Worm (Caenorhabditis elegans) whole organism, L1 larva: Measurements from ENCODE around the gene mxl-2.

Source experiments
- Y116A8C.19 ChIP-seq: sonication (generic microtip); optimal IDR thresholded peaks from 2 replicates; lab custom pipeline; 2016; ENCODE audit warnings: missing compliant biosample characterization, missing genetic modification characterization, borderline replicate concordance
- aha-1 ChIP-seq: fragments of 150-350 bp; optimal IDR thresholded peaks from 2 replicates; lab custom pipeline; 2014; ENCODE audit warnings: missing biosample characterization, missing genetic modification characterization
- alr-1 ChIP-seq: fragments of 200-800 bp; sonication (Bioruptor generic); optimal IDR thresholded peaks from 2 replicates; lab custom pipeline; 2018; ENCODE audit warnings: borderline replicate concordance, mild to moderate bottlenecking, missing genetic modification characterization, missing compliant biosample characterization
- ceh-63 ChIP-seq: fragments of 200-800 bp; sonication (Bioruptor generic); optimal IDR thresholded peaks from 2 replicates; lab custom pipeline; 2018; ENCODE audit warnings: mild to moderate bottlenecking, missing genetic modification characterization, missing compliant biosample characterization
- ces-1 ChIP-seq: fragments of 150-350 bp; optimal IDR thresholded peaks from 2 replicates; lab custom pipeline; 2014; ENCODE audit warnings: missing biosample characterization, missing genetic modification reagents, missing genetic modification characterization
- dpl-1 ChIP-seq, 3 experiments: fragments of 150-350 bp in 2 of 3; sonication (generic microtip) in 1 of 3; optimal IDR thresholded peaks; 2 replicates each; lab custom pipeline; 2014 to 2017; ENCODE audit warnings: missing biosample characterization in 3 of 3, missing genetic modification characterization in 3 of 3, missing genetic modification reagents in 3 of 3
- dsc-1 ChIP-seq: sonication (generic microtip); optimal IDR thresholded peaks from 2 replicates; lab custom pipeline; 2016; ENCODE audit warnings: mild to moderate bottlenecking, missing genetic modification characterization, missing compliant biosample characterization
- egl-27 ChIP-seq, 2 experiments: fragments of 150-350 bp in 1 of 2; sonication (generic microtip); optimal IDR thresholded peaks; 3 replicates each; lab custom pipeline; 2017 to 2018; ENCODE audit warnings: missing biosample characterization in 2 of 2, missing genetic modification characterization in 2 of 2, missing genetic modification reagents in 2 of 2
- elt-3 ChIP-seq, 6 experiments: fragments of 150-350 bp in 1 of 6; sonication (generic microtip); optimal IDR thresholded peaks; 2 replicates each; lab custom pipeline; 2017 to 2018; ENCODE audit warnings: missing biosample characterization in 6 of 6, missing genetic modification characterization in 6 of 6, inconsistent platforms in 1 of 6
- fkh-10 ChIP-seq: sonication (generic microtip); optimal IDR thresholded peaks from 2 replicates; lab custom pipeline; 2017; ENCODE audit warnings: missing biosample characterization, missing genetic modification reagents, missing genetic modification characterization
- fkh-4 ChIP-seq: sonication (generic microtip); optimal IDR thresholded peaks from 2 replicates; lab custom pipeline; 2016; ENCODE audit warnings: missing compliant biosample characterization, missing genetic modification characterization, borderline replicate concordance
- fkh-8 ChIP-seq: sonication (generic microtip); optimal IDR thresholded peaks from 2 replicates; lab custom pipeline; 2016; ENCODE audit warnings: mild to moderate bottlenecking, missing genetic modification characterization, missing compliant biosample characterization
- fos-1 ChIP-seq: fragments of 150-350 bp; optimal IDR thresholded peaks from 2 replicates; lab custom pipeline; 2014; ENCODE audit warnings: missing biosample characterization, missing genetic modification characterization
- grh-1 ChIP-seq: fragments of 200-800 bp; sonication (Bioruptor generic); IDR thresholded peaks from 2 replicates; pipeline ENCODE4 v1.3.6; 2022; ENCODE audit warnings: missing genetic modification reagents, missing genetic modification characterization, missing compliant biosample characterization
- hlh-4 ChIP-seq: sonication (generic microtip); optimal IDR thresholded peaks from 2 replicates; lab custom pipeline; 2016; ENCODE audit warnings: mild to moderate bottlenecking, missing genetic modification characterization, missing compliant biosample characterization
- irx-1 ChIP-seq: sonication (generic microtip); optimal IDR thresholded peaks from 2 replicates; lab custom pipeline; 2016; ENCODE audit warnings: missing genetic modification characterization, missing compliant biosample characterization
- lin-13 ChIP-seq: fragments of 150-350 bp; optimal IDR thresholded peaks from 2 replicates; lab custom pipeline; 2014; ENCODE audit warnings: missing biosample characterization, missing genetic modification reagents, missing genetic modification characterization
- lir-3 ChIP-seq: sonication (generic microtip); optimal IDR thresholded peaks from 2 replicates; lab custom pipeline; 2016; ENCODE audit warnings: mild to moderate bottlenecking, missing genetic modification characterization, moderate library complexity, missing compliant biosample characterization; ENCODE audit not compliant: poor library complexity
- lsy-2 ChIP-seq, 2 experiments: fragments of 150-350 bp; optimal IDR thresholded peaks; 2 replicates each; lab custom pipeline; 2014; ENCODE audit warnings: missing biosample characterization in 2 of 2, missing genetic modification characterization in 2 of 2
- mab-9 ChIP-seq: fragments of 200-800 bp; sonication (Bioruptor generic); IDR thresholded peaks from 2 replicates; pipeline ENCODE4 v1.3.6; 2022; ENCODE audit warnings: missing genetic modification reagents, missing genetic modification characterization, missing compliant biosample characterization
- nhr-12 ChIP-seq: sonication (generic microtip); optimal IDR thresholded peaks from 2 replicates; lab custom pipeline; 2017; ENCODE audit warnings: missing biosample characterization, missing genetic modification characterization
- nhr-19 ChIP-seq: fragments of 200-800 bp; sonication (Bioruptor generic); conservative IDR thresholded peaks from 2 replicates; pipeline ENCODE4 v1.3.6; 2022; ENCODE audit warnings: missing genetic modification characterization, missing compliant biosample characterization
- nhr-237 ChIP-seq: fragments of 150-350 bp; optimal IDR thresholded peaks from 2 replicates; lab custom pipeline; 2014; ENCODE audit warnings: missing biosample characterization, missing genetic modification characterization
- nhr-28 ChIP-seq: fragments of 150-350 bp; optimal IDR thresholded peaks from 2 replicates; lab custom pipeline; 2014; ENCODE audit warnings: missing biosample characterization, missing genetic modification characterization
- nhr-71 ChIP-seq: sonication (generic microtip); optimal IDR thresholded peaks from 2 replicates; lab custom pipeline; 2016; ENCODE audit warnings: mild to moderate bottlenecking, missing genetic modification characterization, moderate library complexity, missing compliant biosample characterization
- nhr-85 ChIP-seq: sonication (generic microtip); peaks from one replicate; lab custom pipeline; 2016; ENCODE audit warnings: missing genetic modification characterization, inconsistent platforms, missing compliant biosample characterization
- pag-3 ChIP-seq: sonication (generic microtip); optimal IDR thresholded peaks from 2 replicates; lab custom pipeline; 2017; ENCODE audit warnings: missing genetic modification characterization, mild to moderate bottlenecking, missing compliant biosample characterization, antibody characterized with exemption, borderline replicate concordance; ENCODE audit not compliant: insufficient read depth
- rnt-1 ChIP-seq: sonication (generic microtip); optimal IDR thresholded peaks from 2 replicates; lab custom pipeline; 2016; ENCODE audit warnings: mild to moderate bottlenecking, missing genetic modification characterization, moderate library complexity, missing compliant biosample characterization
- skn-1 ChIP-seq: fragments of 150-350 bp; optimal IDR thresholded peaks from 2 replicates; lab custom pipeline; 2014; ENCODE audit warnings: missing biosample characterization, missing genetic modification characterization
- snpc-4 ChIP-seq: fragments of 150-350 bp; optimal IDR thresholded peaks from 2 replicates; lab custom pipeline; 2014; ENCODE audit warnings: missing biosample characterization, missing genetic modification characterization
- sptf-1 ChIP-seq: fragments of 150-350 bp; optimal IDR thresholded peaks from 2 replicates; lab custom pipeline; 2014; ENCODE audit warnings: missing biosample characterization, missing genetic modification characterization
- tbx-2 ChIP-seq: sonication (generic microtip); optimal IDR thresholded peaks from 2 replicates; lab custom pipeline; 2016; ENCODE audit warnings: missing genetic modification characterization, missing compliant biosample characterization
- unc-30 ChIP-seq: sonication (generic microtip); optimal IDR thresholded peaks from 2 replicates; lab custom pipeline; 2017; ENCODE audit warnings: missing biosample characterization, missing genetic modification characterization
- unc-62 ChIP-seq: fragments of 150-350 bp; optimal IDR thresholded peaks from 2 replicates; lab custom pipeline; 2014; ENCODE audit warnings: missing biosample characterization, missing genetic modification reagents, missing genetic modification characterization
- unc-98 ChIP-seq: fragments of 200-800 bp; sonication (Bioruptor generic); IDR thresholded peaks from 2 replicates; pipeline ENCODE4 v1.3.6; 2022; ENCODE audit warnings: missing genetic modification characterization, missing compliant biosample characterization

mxl-2 gene

ce11 chrIII:164775-165174 is 23.2 kb downstream of the mxl-2 start, which contains the start of gene F40G9.8:
Gene F40G9.8, minus strand, starts transcription at chrIII:164875.
- TF ChIP-seq sptf-1 (tag; lab: Kevin White, UChicago) (no peak), nhr-237 (tag; lab: Kevin White, UChicago) (no peak), grh-1 (no peak), lsy-2 (tag; optimal IDR thresholded peaks at IDR 0.05; lab: Kevin White, UChicago) (no peak), lin-13 (GFP tag; lab: Kevin White, UChicago) (no peak), ceh-63 (no peak), elt-3 (tag; optimal IDR thresholded peaks at IDR 0.05; lab: Kevin White, UChicago) (no peak), snpc-4 (tag; lab: Kevin White, UChicago) (no peak), alr-1 (tag; lab: Kevin White, UChicago) (no peak), aha-1 (tag; lab: Kevin White, UChicago) (no peak), dpl-1 (GFP tag; optimal IDR thresholded peaks at IDR 0.05; lab: Kevin White, UChicago) (no peak), nhr-71 (tag; lab: Kevin White, UChicago) (no peak), nhr-12 (tag; lab: Kevin White, UChicago) (no peak)

DNA sequence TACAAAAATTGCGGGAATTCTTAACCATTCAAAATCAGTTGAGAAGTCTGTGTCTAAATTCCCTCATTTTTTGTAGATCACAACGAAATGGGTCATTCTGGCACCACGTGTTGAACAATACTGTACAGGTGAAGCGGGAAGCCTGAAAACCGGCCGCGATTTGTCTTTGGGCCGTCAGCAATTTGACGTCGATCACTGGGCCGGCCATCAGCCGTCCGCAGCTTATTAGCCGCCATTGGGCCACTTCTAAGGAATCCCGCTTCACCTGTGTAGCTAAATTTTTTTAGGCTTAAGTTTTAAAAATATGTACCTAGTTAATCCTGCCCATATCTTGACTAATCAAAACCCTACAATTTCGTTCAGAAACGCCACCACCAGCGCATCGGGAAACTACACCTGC is 28.3 kb downstream of the mxl-2 start:
- no peak for TF ChIP-seq egl-27 (tag; optimal IDR thresholded peaks at IDR 0.05; lab: Kevin White, UChicago)
- no peak for TF ChIP-seq fos-1 (tag; lab: Kevin White, UChicago)
- TF ChIP-seq alr-1 (tag; lab: Kevin White, UChicago): no peak
- no peak for TF ChIP-seq nhr-237 (tag; lab: Kevin White, UChicago)
- no peak for TF ChIP-seq fkh-4
- TF ChIP-seq ces-1: no peak
- no peak for TF ChIP-seq tbx-2 (tag; lab: Kevin White, UChicago)

- no peak for TF ChIP-seq skn-1 (tag; lab: Kevin White, UChicago)
These were observed 28.8 kb downstream of the mxl-2 start for ce11 chrIII:159149-159548.

DNA sequence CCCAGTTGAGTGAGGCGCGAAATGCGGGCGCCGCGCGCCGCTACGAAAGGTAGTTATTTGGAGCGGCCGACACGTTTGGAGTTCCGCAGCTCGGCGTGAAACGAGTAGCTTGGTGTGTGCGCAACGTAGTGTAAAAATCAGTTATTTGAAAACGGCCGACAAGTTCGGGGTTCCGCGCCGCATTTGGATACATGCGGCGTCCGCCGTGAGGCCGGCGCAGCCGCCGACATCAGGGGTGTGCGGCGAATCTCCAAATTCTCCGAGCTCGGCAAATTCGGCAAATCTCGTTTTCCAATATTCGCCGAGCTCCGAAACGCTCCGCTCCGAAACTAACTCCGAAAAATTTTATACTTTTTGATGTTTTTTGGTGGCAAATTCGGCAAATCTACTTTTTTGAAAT is 30.0 kb downstream of the mxl-2 start:
- TF ChIP-seq lir-3 (tag; lab: Kevin White, UChicago) (no peak), unc-30 (tag; lab: Kevin White, UChicago) (no peak), fkh-10 (GFP tag; lab: Kevin White, UChicago) (no peak), rnt-1 (tag; lab: Kevin White, UChicago) (no peak)

ce11 chrIII:156645-157044 is 31.3 kb downstream of the mxl-2 start, which contains the start of the genes zig-13 and ver-1:
Gene zig-13, minus strand, starts transcription at chrIII:156745.
Gene ver-1, plus strand, starts transcription at chrIII:156824.
- TF ChIP-seq irx-1 (tag; lab: Kevin White, UChicago): no peak
- no peak for TF ChIP-seq fkh-8 (tag; lab: Kevin White, UChicago)
- TF ChIP-seq unc-98: no peak
- TF ChIP-seq tbx-2 (tag; lab: Kevin White, UChicago): no peak
- TF ChIP-seq hlh-4 (tag; lab: Kevin White, UChicago): no peak
- TF ChIP-seq fkh-10 (GFP tag; lab: Kevin White, UChicago): no peak
- TF ChIP-seq lsy-2 (tag; optimal IDR thresholded peaks at IDR 0.05; lab: Kevin White, UChicago): no peak
- TF ChIP-seq Y116A8C.19 (tag; lab: Kevin White, UChicago): no peak
- TF ChIP-seq fos-1 (tag; lab: Kevin White, UChicago): no peak
- TF ChIP-seq nhr-28 (tag; lab: Kevin White, UChicago): no peak
- TF ChIP-seq mab-9: no peak
- TF ChIP-seq nhr-19: no peak
- no peak for TF ChIP-seq nhr-85 (tag; lab: Kevin White, UChicago)
- TF ChIP-seq lin-13 (GFP tag; lab: Kevin White, UChicago): no peak
- TF ChIP-seq sptf-1 (tag; lab: Kevin White, UChicago): no peak
- no peak for TF ChIP-seq unc-62
- no peak for TF ChIP-seq dsc-1 (tag; lab: Kevin White, UChicago)
- TF ChIP-seq pag-3: no peak
